Fruit fly (Drosophila melanogaster): ENCODE results near the gene Cisd2.
A peak's percentile ranks its signal among the peaks of the same experiment; 100 is the strongest.

The Cisd2 gene

dm6 chr3R:29216484-29216863, 6.8 kb downstream of the Cisd2 start:
- TF ChIP-seq CG8478 (optimal IDR thresholded peaks at IDR 0.05): no peak
- no peak for TF ChIP-seq CTCF (optimal IDR thresholded peaks at IDR 0.05)

- TF ChIP-seq CG8478 (optimal IDR thresholded peaks at IDR 0.05) (no peak), CTCF (optimal IDR thresholded peaks at IDR 0.05) (no peak)
These were observed 7.4 kb downstream of the Cisd2 start for dm6 chr3R:29215652-29216483.

DNA sequence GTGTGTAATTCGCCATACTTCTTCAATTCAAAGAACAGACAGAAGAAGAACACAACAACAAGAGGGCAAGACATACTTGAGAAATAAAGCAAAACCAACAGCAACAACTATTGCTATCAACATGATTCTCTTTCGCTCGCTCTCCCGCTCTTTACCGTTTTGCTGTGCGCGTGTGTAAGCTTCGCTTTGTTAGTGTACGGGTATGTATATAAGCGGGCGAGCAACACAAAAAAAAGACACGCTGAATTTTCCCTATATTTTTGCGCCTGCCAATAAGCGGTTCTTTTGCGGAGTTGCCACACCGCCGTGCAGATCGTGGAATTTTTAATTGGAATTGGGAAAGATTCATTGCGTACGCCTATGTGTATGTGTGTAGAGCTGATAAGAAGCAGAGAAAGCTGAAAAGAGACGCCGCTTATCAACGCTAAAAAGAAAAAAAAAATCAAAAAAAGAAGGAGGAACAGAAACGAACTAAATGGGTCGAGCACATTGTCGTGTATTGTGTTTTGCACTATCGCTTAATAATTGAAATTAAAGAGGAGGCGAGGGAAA, 8.2 kb downstream of the Cisd2 start:
- no peak for TF ChIP-seq CTCF (optimal IDR thresholded peaks at IDR 0.05)
- no peak for TF ChIP-seq CG8478 (optimal IDR thresholded peaks at IDR 0.05)

DNA sequence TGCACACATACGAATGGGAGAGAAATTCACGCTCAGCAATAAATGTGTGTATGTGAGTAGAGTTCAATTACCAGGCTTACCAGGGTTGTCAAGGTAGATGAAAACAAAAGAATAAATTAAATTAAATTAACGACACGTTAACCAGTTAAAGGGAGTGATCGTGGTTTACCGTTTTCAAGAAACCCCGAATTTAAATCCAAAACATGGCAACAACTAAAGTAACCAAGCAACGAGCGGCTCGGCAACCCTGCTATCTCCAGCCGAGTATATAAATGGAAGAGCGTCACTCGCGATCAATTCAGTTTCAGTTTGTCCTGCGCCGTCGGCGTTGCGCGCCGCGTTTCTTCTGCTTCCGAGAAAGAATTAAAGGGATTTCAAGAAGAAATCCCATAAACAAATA, 9.0 kb downstream of the Cisd2 start:
- no peak for TF ChIP-seq CTCF (optimal IDR thresholded peaks at IDR 0.05)
- TF ChIP-seq CG8478 (optimal IDR thresholded peaks at IDR 0.05): peak; percentile 34

- TF ChIP-seq CG8478 (optimal IDR thresholded peaks at IDR 0.05) (no peak), CTCF (optimal IDR thresholded peaks at IDR 0.05) (no peak)
These were observed 9.8 kb downstream of the Cisd2 start for dm6 chr3R:29213416-29213815.

- TF ChIP-seq CTCF (optimal IDR thresholded peaks at IDR 0.05) (no peak), CG8478 (optimal IDR thresholded peaks at IDR 0.05) (no peak)
These were observed 10.7 kb downstream of the Cisd2 start for dm6 chr3R:29212534-29212933.

dm6 chr3R:29211702-29212101, 11.5 kb downstream of the Cisd2 start:
- no peak for TF ChIP-seq CG8478 (optimal IDR thresholded peaks at IDR 0.05)
- no peak for TF ChIP-seq CTCF (optimal IDR thresholded peaks at IDR 0.05)

dm6 chr3R:29210542-29211393, 12.5 kb downstream of the Cisd2 start:
- TF ChIP-seq CTCF (optimal IDR thresholded peaks at IDR 0.05): no peak
- TF ChIP-seq CG8478 (optimal IDR thresholded peaks at IDR 0.05): no peak

dm6 chr3R:29210091-29210490, 13.1 kb downstream of the Cisd2 start:
- no peak for TF ChIP-seq CG8478 (optimal IDR thresholded peaks at IDR 0.05)
- TF ChIP-seq CTCF (optimal IDR thresholded peaks at IDR 0.05): no peak

dm6 chr3R:29207996-29208395, 15.2 kb downstream of the Cisd2 start:
- TF ChIP-seq CTCF (optimal IDR thresholded peaks at IDR 0.05): no peak
- no peak for TF ChIP-seq CG8478 (optimal IDR thresholded peaks at IDR 0.05)

dm6 chr3R:29207012-29207656, 16.1 kb downstream of the Cisd2 start:
- no peak for TF ChIP-seq CTCF (optimal IDR thresholded peaks at IDR 0.05)
- TF ChIP-seq CG8478 (optimal IDR thresholded peaks at IDR 0.05): no peak

DNA sequence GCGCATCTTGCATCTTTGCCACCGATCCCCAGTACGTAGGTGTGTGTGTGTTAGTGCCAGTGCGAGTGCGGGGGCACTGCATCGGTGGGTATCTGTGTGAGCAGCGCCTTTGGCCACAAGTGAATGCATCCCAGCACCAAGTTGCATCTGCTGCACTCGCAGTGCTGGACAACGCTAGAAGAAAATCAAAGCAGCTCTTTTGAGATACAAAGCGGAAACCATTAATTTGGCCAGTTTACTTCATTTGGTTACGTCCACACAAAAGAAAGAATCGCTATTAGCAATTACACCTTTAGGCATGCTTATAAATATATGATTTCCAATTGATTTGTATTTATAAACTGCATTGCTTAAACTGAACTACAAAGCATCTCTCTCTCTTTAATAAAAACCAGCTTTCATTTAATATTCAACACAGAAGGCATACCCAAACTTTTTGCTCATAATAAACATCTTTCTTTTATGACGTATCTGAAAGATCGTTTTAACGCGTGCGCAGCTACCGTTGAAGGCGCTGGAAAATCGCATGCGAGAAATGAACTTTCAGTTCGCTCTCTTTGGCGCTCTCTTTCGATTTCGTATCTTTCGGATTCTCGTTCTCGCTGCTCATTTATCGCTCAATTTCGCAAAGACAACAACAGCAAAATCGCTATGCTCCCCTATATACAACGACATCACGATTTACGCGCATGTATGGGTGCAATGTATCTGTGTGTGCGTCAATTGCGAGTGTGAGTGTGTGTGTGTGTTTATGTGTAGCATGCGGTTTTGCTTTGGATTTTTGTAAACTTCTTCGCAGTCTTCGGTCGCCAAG, 16.8 kb downstream of the Cisd2 start:
- TF ChIP-seq CG8478 (optimal IDR thresholded peaks at IDR 0.05) (no peak), CTCF (optimal IDR thresholded peaks at IDR 0.05) (no peak)

DNA sequence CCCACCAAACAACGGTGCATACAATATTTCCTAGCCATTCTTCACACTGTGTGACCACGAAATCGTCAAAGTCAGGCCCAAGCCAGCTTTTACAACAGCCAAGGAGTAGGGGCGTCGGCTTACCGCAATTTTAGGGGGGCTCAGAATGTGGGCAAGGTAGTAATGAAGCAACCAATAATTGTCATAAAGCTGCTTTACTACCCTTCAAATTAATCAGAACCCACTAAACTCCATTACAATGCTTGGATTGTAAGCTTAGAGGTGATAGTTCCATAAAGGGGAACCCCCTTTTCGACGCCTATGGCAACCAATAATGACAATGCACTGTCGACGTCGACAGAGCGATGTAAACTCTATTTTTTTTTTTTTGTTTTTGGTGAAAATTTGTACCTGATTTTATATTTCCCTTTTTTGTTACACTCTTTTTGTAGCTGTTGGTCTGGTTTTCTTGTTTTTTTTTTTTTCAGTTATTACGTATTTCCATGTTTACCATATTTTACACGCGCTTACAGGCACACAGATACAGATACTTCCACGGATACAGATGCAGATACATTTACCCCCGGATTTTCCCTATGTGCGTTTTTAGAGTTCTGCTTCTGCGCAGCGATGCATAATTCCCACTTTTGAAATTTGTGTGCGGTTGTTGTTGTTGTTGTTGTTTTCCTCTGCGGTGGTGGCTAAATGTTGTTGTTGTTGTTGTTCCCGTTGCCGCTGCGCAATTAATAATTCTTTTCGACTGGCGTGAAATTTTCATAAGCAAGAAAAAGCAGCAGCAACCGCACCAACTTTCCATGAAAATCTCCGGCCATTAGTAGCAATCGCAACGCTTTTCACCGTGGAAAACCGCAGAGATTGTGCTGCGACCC, 18.4 kb downstream of the Cisd2 start:
- TF ChIP-seq CG8478 (optimal IDR thresholded peaks at IDR 0.05) (no peak), CTCF (optimal IDR thresholded peaks at IDR 0.05) (no peak)

Measured in S2 (cell line).